Fruit fly (Drosophila melanogaster) Kc167 (cell line): ENCODE measurements around the gene cbt.

Experiments
- Myc ChIP-seq: fragments of >200 bp; optimal IDR thresholded peaks from 2 replicates; lab custom pipeline; 2017; ENCODE audit warnings: missing external identifiers
- Sin3A ChIP-seq: fragments of >200 bp; optimal IDR thresholded peaks from 2 replicates; lab custom pipeline; 2018; ENCODE audit warnings: missing external identifiers
- h ChIP-seq: fragments of >200 bp; optimal IDR thresholded peaks from 3 replicates; lab custom pipeline; 2018; ENCODE audit warnings: missing external identifiers
- insv ChIP-seq: fragments of >200 bp; optimal IDR thresholded peaks from 3 replicates; lab custom pipeline; 2018; ENCODE audit warnings: missing external identifiers
- psq ChIP-seq: fragments of >200 bp; optimal IDR thresholded peaks from 2 replicates; lab custom pipeline; 2017; ENCODE audit warnings: missing external identifiers
- ttk ChIP-seq: sonication (Bioruptor generic); optimal IDR thresholded peaks from 2 replicates; lab custom pipeline; 2017; ENCODE audit warnings: missing external identifiers

Gene cbt

dm6 chr2L:520331-521000 lies 41.0 kb upstream of the cbt start:
- TF ChIP-seq h (no peak), psq (lab: Kevin White, UChicago) (no peak), insv (no peak), Sin3A (lab: Kevin White, UChicago) (no peak), Myc (lab: Kevin White, UChicago) (no peak), ttk (lab: Kevin White, UChicago) (no peak)

DNA sequence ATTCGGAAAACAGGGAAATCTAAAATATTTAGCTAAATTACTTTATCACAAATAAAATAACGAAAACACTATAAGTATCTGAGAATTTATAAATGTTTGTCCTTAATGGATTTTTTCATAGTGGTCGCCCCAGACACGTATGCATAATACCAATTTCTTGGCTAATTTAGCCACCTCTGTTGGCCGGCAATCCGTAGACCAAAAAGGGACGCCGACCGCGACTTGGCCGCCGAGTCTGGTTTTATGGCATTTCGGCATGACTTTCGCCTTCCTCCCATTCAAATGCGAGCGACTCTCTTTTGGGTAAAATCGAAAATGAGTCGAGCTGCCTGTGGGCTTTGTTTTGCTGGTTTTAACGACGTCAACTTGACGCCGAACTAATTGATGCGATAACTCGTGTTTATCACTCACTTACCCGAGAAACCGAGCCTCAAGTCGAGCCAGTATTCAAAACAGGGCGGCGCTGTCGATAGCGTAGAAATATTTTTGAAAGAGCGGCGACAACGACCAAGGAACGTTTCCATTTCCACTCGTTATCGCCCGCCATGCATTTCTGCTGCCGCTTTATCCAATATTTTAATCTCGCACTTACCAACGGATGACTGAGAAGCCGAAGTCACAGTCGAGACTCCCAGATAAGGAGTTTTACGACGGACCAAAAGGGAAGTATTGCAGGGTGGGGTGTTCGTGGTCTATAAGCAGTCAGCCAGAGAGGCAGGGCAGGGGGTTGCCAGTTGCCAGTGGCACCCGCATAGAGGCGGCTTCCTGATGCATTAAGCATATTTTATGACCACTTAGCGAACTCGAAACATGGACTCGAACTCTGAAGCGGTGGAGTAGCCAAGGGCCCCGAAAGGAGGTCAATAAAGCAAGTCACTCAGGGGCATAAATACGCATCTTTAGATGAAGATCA lies 39.7 kb upstream of the cbt start:
- TF ChIP-seq h (no peak), psq (lab: Kevin White, UChicago) (no peak), Myc (lab: Kevin White, UChicago) (no peak), ttk (lab: Kevin White, UChicago) (no peak), Sin3A (lab: Kevin White, UChicago) (no peak), insv (no peak)

- TF ChIP-seq Myc (lab: Kevin White, UChicago), result no peak
- TF ChIP-seq insv, result no peak
- TF ChIP-seq ttk (lab: Kevin White, UChicago), result no peak
- TF ChIP-seq h, result no peak
- TF ChIP-seq Sin3A (lab: Kevin White, UChicago), result no peak
- no peak for TF ChIP-seq psq (lab: Kevin White, UChicago)
Observed at dm6 chr2L:518620-518913, 39.1 kb upstream of the cbt start.

DNA sequence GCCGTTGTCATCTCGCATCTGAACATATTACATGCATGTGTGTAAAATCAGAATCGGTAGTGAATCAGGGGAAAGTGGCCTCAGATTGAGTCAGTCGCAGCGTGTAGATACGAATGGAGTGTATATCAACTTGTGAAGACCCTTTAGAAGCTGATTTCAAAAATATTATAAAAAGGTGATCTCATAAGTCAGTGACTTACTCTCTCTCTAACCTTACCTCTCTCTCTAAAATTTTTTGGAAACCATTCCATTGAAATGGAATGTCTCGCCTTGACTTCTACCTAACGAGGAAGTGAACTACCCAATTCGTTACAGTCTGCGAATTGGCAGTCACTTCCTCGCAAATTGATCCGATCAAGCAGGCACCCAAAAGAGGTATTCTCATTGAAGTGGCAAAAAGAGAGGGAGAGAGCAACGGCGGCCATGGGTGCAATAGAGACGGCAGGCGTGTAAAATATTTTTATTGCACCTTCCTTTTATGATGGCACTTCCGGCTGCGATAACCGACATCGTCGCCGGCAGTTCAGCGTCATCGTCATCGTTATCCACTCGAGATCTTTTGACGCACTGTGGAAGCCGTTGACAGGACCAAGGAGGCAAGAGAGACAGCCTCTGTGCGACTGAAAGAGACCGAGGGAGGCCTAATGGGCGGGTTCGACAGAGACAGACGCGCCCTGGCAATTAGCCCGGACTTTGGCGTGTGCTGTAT lies 38.6 kb upstream of the cbt start:
- TF ChIP-seq ttk (lab: Kevin White, UChicago), result no peak
- TF ChIP-seq Myc (lab: Kevin White, UChicago), result no peak
- TF ChIP-seq h, result no peak
- TF ChIP-seq insv, result no peak
- TF ChIP-seq psq (lab: Kevin White, UChicago), result no peak
- TF ChIP-seq Sin3A (lab: Kevin White, UChicago), result no peak

DNA sequence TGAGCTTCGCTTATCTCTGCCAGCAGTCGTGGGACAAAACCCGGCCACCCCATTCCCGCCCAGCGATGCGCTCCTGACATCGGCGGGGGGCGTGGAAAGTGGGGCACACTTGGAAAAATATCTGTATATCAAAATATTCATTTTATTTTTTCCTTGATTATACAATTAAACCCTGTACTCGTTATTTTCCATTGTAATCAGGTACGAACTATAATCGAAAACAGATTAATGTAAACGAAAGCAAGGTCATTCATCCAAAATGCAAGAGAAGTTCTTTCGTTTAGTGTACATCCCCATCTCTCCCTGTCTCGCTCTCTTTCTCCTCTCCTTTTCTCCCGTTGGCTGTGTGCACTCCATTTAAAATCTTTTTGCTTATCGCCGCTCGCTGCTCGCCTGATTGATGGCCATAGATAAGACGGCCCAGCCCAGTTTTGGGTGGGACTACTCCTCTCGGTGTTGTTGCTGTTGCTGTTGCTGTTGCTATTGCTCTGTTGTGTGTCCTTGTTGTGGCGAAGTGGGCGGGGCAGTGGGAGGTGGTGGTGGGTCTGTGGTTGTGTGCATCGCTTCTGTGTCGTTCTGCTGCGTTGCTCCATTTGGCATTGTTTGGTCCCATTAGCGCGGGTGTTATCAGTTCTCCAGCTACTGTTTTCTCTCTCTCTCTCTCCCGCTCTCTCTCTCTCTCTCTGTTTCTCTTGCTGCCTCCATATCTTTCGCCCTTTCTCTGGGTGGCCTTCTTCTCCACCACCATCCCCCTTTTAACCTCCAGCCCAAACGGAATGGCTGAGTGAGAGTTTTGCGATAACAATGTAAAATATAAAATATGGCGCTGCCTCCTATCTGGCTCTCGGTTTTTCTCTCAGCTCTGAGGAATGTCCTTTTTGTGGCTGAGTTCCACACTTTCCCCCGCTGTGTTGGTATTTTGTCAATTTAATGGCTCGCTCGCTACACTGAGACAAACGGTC lies 36.8 kb upstream of the cbt start:
- no peak for TF ChIP-seq insv
- TF ChIP-seq Myc (lab: Kevin White, UChicago), result no peak
- TF ChIP-seq ttk (lab: Kevin White, UChicago), result no peak
- no peak for TF ChIP-seq h
- TF ChIP-seq psq (lab: Kevin White, UChicago), result no peak
- TF ChIP-seq Sin3A (lab: Kevin White, UChicago), result no peak

DNA sequence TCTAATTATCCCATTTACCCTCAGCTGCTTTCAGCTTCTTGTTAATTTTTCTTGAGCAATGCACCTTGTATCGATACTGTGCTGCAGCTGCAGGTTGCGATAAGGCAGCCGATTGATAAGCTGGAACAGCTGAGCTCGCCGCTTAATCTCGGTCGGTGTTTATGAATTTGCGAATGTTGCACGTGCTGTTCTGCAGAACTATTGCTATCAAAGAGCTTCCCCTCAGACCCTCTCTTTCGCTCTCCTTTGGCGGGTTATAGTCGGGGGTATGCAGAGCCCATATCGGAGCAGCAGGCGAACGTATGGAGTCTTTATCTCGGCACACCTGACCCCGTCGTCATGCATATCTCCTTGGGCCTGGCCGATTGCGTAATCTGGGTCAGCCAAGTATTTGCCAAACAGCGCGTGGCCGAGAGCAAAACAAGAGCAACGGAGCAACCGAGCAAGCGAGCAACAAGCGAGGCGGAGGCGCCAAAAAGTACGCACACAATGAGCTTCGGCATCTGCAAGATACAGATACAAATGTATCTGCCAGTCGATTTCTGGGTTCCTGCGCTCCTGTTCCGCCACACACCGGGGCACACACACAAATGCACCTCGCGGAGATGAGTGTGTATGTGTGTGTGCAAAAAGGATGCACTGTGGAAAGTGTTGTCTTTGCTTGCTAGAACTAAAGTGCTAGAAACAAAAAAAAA lies 34.8 kb upstream of the cbt start:
- no peak for TF ChIP-seq psq (lab: Kevin White, UChicago)
- TF ChIP-seq Myc (lab: Kevin White, UChicago), result no peak
- TF ChIP-seq insv, result no peak
- TF ChIP-seq Sin3A (lab: Kevin White, UChicago), result no peak
- TF ChIP-seq ttk (lab: Kevin White, UChicago), result no peak
- no peak for TF ChIP-seq h

DNA sequence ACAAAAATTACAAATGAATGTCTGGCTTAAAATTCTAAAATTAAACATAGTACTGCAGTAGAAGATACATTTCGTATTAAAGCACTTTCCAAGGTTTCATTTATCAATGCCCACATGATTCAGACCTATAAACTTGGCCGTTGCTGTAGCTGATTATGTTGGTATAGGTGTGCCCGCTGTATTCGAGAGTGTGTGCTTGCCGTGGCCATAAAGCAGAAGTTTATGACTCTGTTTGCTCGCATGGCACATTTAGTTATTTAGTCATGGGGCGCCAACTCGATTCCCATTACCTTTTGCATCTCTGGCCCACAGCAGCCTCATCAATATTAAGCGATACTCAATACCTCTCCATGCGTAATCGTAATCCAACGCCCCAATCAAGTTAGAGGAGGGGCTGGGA lies 33.5 kb upstream of the cbt start:
- TF ChIP-seq Sin3A (lab: Kevin White, UChicago) (no peak), Myc (lab: Kevin White, UChicago) (no peak), insv (no peak), ttk (lab: Kevin White, UChicago) (no peak), psq (lab: Kevin White, UChicago) (no peak), h (no peak)

DNA sequence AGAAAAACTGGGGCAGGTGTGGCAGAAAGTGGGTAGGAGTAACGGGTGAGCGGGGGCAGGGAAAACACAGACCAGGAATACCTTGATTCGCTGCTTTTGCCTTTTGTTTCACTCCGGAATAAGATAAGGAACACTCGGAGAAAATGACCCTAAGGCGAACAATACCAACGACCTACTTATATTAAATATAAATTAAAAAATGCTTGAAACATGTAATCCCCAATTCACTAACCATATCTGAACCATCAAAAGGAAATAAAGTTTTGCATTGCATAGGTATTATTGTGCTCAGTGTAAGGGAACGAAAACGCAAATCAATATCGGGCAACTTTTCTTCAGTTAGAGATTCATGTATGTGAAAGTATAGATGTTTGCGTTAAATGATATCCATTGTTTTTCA lies 32.5 kb upstream of the cbt start:
- TF ChIP-seq Myc (lab: Kevin White, UChicago) (no peak), Sin3A (lab: Kevin White, UChicago) (no peak), ttk (lab: Kevin White, UChicago) (no peak), h (no peak), psq (lab: Kevin White, UChicago) (no peak)

DNA sequence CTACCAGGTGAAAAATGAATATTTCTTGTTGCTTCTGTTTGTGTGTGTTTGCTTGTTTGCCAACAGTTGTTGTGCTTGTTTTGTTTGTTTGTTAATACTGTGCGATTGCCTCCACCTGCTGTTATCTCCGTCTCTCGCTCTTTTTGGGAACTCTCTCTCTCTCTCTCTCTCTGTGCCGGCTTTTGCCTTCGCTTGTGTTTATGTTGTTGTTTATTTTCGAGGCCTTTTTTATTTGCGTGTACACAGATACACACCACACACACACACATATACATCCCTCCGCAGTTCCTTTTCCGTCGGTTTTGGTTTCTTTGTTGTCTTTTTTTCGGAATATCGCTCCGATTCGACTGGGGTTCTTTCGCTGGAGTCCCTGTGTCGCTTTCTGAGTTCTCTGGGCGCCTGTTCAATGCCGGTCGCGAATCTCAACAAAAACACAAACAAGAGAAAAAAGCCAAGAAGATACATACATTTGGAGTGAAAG lies 31.1 kb upstream of the cbt start:
- TF ChIP-seq Myc (lab: Kevin White, UChicago), result no peak
- TF ChIP-seq psq (lab: Kevin White, UChicago), result no peak
- TF ChIP-seq ttk (lab: Kevin White, UChicago), result no peak
- no peak for TF ChIP-seq insv
- TF ChIP-seq Sin3A (lab: Kevin White, UChicago), result no peak
- no peak for TF ChIP-seq h

DNA sequence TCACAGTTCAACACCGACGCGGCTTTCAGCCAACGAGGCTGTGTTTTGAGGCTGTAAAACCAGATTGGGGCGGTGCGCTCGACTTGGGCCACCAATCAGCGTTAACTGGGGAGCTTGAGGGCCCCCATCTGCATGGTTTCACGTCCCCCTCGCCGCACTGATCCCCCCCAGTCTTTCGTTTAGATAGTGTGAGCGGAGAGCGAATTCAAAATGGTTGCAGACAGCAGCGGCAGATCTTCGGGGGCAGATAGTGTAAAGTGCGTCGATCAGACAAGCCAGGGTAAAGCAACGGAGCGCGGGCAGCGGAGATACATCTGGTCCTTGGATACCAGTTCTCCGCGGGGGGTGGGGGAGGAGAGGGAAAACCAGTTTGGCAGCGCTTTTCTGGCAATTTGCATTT lies 27.7 kb upstream of the cbt start:
- TF ChIP-seq Myc (lab: Kevin White, UChicago) (no peak), h (no peak), psq (lab: Kevin White, UChicago) (no peak), insv (no peak), Sin3A (lab: Kevin White, UChicago) (no peak), ttk (lab: Kevin White, UChicago) (no peak)
